Worm (Caenorhabditis elegans) whole organism, midembryonic: ENCODE data around the gene ZK105.5.

ENCODE experiments used
- T22C8.4 ChIP-seq: fragments of 200-800 bp; sonication (Bioruptor generic); IDR thresholded peaks from 2 replicates; pipeline ENCODE4 v1.3.6; 2022; ENCODE audit warnings: missing genetic modification characterization, missing compliant biosample characterization
- cog-1 ChIP-seq: sonication (generic microtip); optimal IDR thresholded peaks from 2 replicates; lab custom pipeline; 2016; ENCODE audit warnings: missing genetic modification characterization, missing compliant biosample characterization
- flt-1 ChIP-seq: fragments of 200-800 bp; sonication (Bioruptor generic); IDR thresholded peaks from 2 replicates; pipeline ENCODE4 v1.3.6; 2022; ENCODE audit warnings: missing genetic modification characterization, missing compliant biosample characterization
- klf-2 ChIP-seq: fragments of 200-800 bp; sonication (Bioruptor generic); conservative IDR thresholded peaks from 2 replicates; pipeline ENCODE4 v1.3.6; 2022; ENCODE audit warnings: missing genetic modification reagents, missing genetic modification characterization, missing compliant biosample characterization
- med-1 ChIP-seq: sonication (generic microtip); optimal IDR thresholded peaks from 2 replicates; lab custom pipeline; 2017; ENCODE audit warnings: missing genetic modification characterization, mild to moderate bottlenecking, missing compliant biosample characterization, antibody characterized with exemption, missing genetic modification reagents; ENCODE audit not compliant: insufficient read depth
- ref-1 ChIP-seq: fragments of 200-800 bp; sonication (Bioruptor generic); conservative IDR thresholded peaks from 2 replicates; pipeline ENCODE4 v1.3.6; 2022; ENCODE audit warnings: missing genetic modification reagents, missing genetic modification characterization, missing compliant biosample characterization
- tab-1 ChIP-seq: fragments of 200-800 bp; sonication (Bioruptor generic); IDR thresholded peaks from 2 replicates; pipeline ENCODE4 v1.3.6; 2022; ENCODE audit warnings: missing genetic modification characterization, missing compliant biosample characterization
- ztf-23 ChIP-seq: fragments of 200-800 bp; sonication (Bioruptor generic); IDR thresholded peaks from 2 replicates; pipeline ENCODE4 v1.3.6; 2022; ENCODE audit warnings: missing genetic modification reagents, missing genetic modification characterization, missing compliant biosample characterization
- ztf-29 ChIP-seq: fragments of 200-800 bp; sonication (Bioruptor generic); IDR thresholded peaks from 2 replicates; pipeline ENCODE4 v1.3.6; 2022; ENCODE audit warnings: missing genetic modification reagents, missing genetic modification characterization, missing compliant biosample characterization

The ZK105.5 gene

ce11 chrV:7728679-7729027 lies 11.1 kb upstream of the ZK105.5 start, which contains the start of gene Y97E10C.1:
Gene Y97E10C.1 (plus strand): TSS chrV:7728879.
- TF ChIP-seq ref-1 (GFP tag; lab: Robert Waterston, UW): no peak
- no peak for TF ChIP-seq klf-2 (GFP tag; lab: Robert Waterston, UW)
- no peak for TF ChIP-seq tab-1
- TF ChIP-seq ztf-23: no peak
- TF ChIP-seq flt-1: no peak
- no peak for TF ChIP-seq T22C8.4 (GFP tag; lab: Robert Waterston, UW)
- no peak for TF ChIP-seq cog-1
- no peak for TF ChIP-seq ztf-29 (GFP tag; lab: Robert Waterston, UW)
- no peak for TF ChIP-seq med-1 (GFP tag; lab: Kevin White, UChicago)

ce11 chrV:7728003-7728678 lies 10.6 kb upstream of the ZK105.5 start:
- TF ChIP-seq flt-1 (0 out of 2 replicates have a peak, but pooled peaks have one; percentile 41), cog-1 (peak; percentile 48), klf-2 (GFP tag; lab: Robert Waterston, UW) (0 out of 2 replicates have a peak, but pooled peaks have one; percentile 36), ref-1 (GFP tag; lab: Robert Waterston, UW) (no peak)

- TF ChIP-seq med-1 (GFP tag; lab: Kevin White, UChicago) (no peak), ztf-23 (no peak)
Measured at ce11 chrV:7726927-7727326, 9.4 kb upstream of the ZK105.5 start.

ce11 chrV:7726202-7726601 lies 8.7 kb upstream of the ZK105.5 start:
- TF ChIP-seq flt-1: no peak
- TF ChIP-seq tab-1: no peak
- no peak for TF ChIP-seq ref-1 (GFP tag; lab: Robert Waterston, UW)
- TF ChIP-seq med-1 (GFP tag; lab: Kevin White, UChicago): no peak
- TF ChIP-seq cog-1: no peak
- no peak for TF ChIP-seq T22C8.4 (GFP tag; lab: Robert Waterston, UW)
- no peak for TF ChIP-seq ztf-23
- no peak for TF ChIP-seq klf-2 (GFP tag; lab: Robert Waterston, UW)
- no peak for TF ChIP-seq ztf-29 (GFP tag; lab: Robert Waterston, UW)

ce11 chrV:7723967-7724544 lies 6.5 kb upstream of the ZK105.5 start, which contains the start of the genes ZK105.6 and ZK105.8:
Gene ZK105.6 (minus strand): TSS chrV:7724067.
Gene ZK105.8 (plus strand): TSS chrV:7724494.
- TF ChIP-seq klf-2 (GFP tag; lab: Robert Waterston, UW) (no peak), cog-1 (no peak), flt-1 (no peak), T22C8.4 (GFP tag; lab: Robert Waterston, UW) (no peak), ref-1 (GFP tag; lab: Robert Waterston, UW) (no peak), tab-1 (no peak), ztf-29 (GFP tag; lab: Robert Waterston, UW) (no peak), ztf-23 (no peak), med-1 (GFP tag; lab: Kevin White, UChicago) (no peak)

- TF ChIP-seq tab-1: no peak
- no peak for TF ChIP-seq ztf-23
- TF ChIP-seq T22C8.4 (GFP tag; lab: Robert Waterston, UW): no peak
- no peak for TF ChIP-seq flt-1
Measured at ce11 chrV:7721945-7722344, 4.4 kb upstream of the ZK105.5 start, which contains the start of gene ZK105.14. Gene ZK105.14 (minus strand): TSS chrV:7722045.

- TF ChIP-seq klf-2 (GFP tag; lab: Robert Waterston, UW): no peak
- no peak for TF ChIP-seq ref-1 (GFP tag; lab: Robert Waterston, UW)
- no peak for TF ChIP-seq T22C8.4 (GFP tag; lab: Robert Waterston, UW)
- TF ChIP-seq cog-1: no peak
- no peak for TF ChIP-seq ztf-23
- TF ChIP-seq flt-1: no peak
- no peak for TF ChIP-seq tab-1
- no peak for TF ChIP-seq med-1 (GFP tag; lab: Kevin White, UChicago)
- no peak for TF ChIP-seq ztf-29 (GFP tag; lab: Robert Waterston, UW)
Measured at ce11 chrV:7716034-7716433, 1.5 kb downstream of the ZK105.5 start, which contains the start of gene ZK105.12. Gene ZK105.12 (minus strand): TSS chrV:7716134.

- no peak for TF ChIP-seq ztf-23
- no peak for TF ChIP-seq T22C8.4 (GFP tag; lab: Robert Waterston, UW)
Measured at ce11 chrV:7713691-7714090, 3.8 kb downstream of the ZK105.5 start, which contains the start of gene ZK105.1. Gene ZK105.1 (plus strand): TSS chrV:7713991.

- TF ChIP-seq klf-2 (GFP tag; lab: Robert Waterston, UW): no peak
Measured at ce11 chrV:7713072-7713471, 4.5 kb downstream of the ZK105.5 start, which contains the start of gene ZK105.13. Gene ZK105.13 (minus strand): TSS chrV:7713172.

- no peak for TF ChIP-seq ztf-23
- TF ChIP-seq flt-1: no peak
- no peak for TF ChIP-seq ref-1 (GFP tag; lab: Robert Waterston, UW)
- no peak for TF ChIP-seq tab-1
- TF ChIP-seq klf-2 (GFP tag; lab: Robert Waterston, UW): no peak
- no peak for TF ChIP-seq T22C8.4 (GFP tag; lab: Robert Waterston, UW)
- no peak for TF ChIP-seq cog-1
- TF ChIP-seq ztf-29 (GFP tag; lab: Robert Waterston, UW): no peak
- TF ChIP-seq med-1 (GFP tag; lab: Kevin White, UChicago): no peak
Measured at ce11 chrV:7708525-7708924, 9.0 kb downstream of the ZK105.5 start, which contains the start of gene ZK105.11. Gene ZK105.11 (minus strand): TSS chrV:7708625.
